Fruit fly (Drosophila melanogaster): ENCODE measurements around the gene Or85f.

Or85f gene

DNA sequence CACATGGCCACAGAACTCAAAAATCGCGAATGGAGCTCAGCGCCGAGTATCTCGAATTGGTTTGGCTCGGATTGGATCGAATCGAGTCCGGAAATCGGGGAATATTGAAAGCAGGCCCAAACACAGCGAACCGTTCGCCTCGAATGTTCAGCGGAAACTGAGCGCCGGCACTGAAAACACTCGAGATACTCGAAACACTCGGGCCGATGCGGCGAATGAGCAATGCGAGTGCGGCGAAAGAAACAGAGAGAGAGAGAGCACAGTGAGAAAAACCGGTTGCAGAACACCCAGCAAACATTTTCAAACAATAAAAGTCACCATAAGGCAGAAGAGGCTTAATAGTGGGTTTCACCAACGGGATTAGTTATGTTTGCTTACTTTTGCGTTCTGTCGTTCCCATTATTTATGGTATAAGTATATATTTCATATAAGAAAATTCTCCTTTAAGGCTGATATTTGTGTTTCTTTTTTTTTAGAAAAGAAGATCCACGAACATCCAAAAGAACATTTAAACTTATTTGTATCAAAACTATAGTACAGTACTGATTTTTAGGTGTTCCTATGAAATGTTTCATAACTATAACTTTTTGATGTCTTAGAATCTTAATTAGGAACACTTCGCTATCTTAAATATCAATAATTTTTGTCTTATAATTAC lies 3.5 kb upstream of the Or85f start, which contains the start of gene FER (continued):
- peak; percentile 65 for TF ChIP-seq oc (tag; optimal IDR thresholded peaks at IDR 0.05)
- TF ChIP-seq esg (GFP tag; conservative IDR thresholded peaks at IDR 0.05) = no peak
- TF ChIP-seq kah (GFP tag; optimal IDR thresholded peaks at IDR 0.05) = peak; percentile 63
- peak; percentile 73 for TF ChIP-seq CG12071 (GFP tag; optimal IDR thresholded peaks at IDR 0.05)
- peak; percentile 50 for TF ChIP-seq slbo (GFP tag; IDR thresholded peaks at IDR 0.05)
- TF ChIP-seq gsb-n (tag; optimal IDR thresholded peaks at IDR 0.05) = no peak
- TF ChIP-seq CG7928 (GFP tag; optimal IDR thresholded peaks at IDR 0.05) = no peak
- TF ChIP-seq MBD-R2 (GFP tag; IDR thresholded peaks at IDR 0.05) = peak; percentile 28; the same call in 1 of the 2 replicates
- TF ChIP-seq CG17361 (GFP tag; IDR thresholded peaks at IDR 0.05) = no peak
- TF ChIP-seq CG8478 (optimal IDR thresholded peaks at IDR 0.05) = no peak
- peak; percentile 18 for TF ChIP-seq CG10209 (GFP tag; optimal IDR thresholded peaks at IDR 0.05)
- TF ChIP-seq CG6175 (GFP tag; IDR thresholded peaks at IDR 0.05) = no peak
- no peak for TF ChIP-seq tap (tag; optimal IDR thresholded peaks at IDR 0.05)
- peak; percentile 46; the same call in 1 of the 2 replicates for TF ChIP-seq stc (GFP tag; IDR thresholded peaks at IDR 0.05)
- TF ChIP-seq CkIIα-i1 (GFP tag; IDR thresholded peaks at IDR 0.05) = no peak
- TF ChIP-seq CG9215 (GFP tag; IDR thresholded peaks at IDR 0.05) = no peak
- peak; percentile 0 for TF ChIP-seq HLH54F (GFP tag; optimal IDR thresholded peaks at IDR 0.05)
- TF ChIP-seq CG13287 (GFP tag; IDR thresholded peaks at IDR 0.05; ENCODE audit: partially characterized antibody) = peak; percentile 70
- TF ChIP-seq CG2712 (tag; optimal IDR thresholded peaks at IDR 0.05) = peak; percentile 17
- no peak for TF ChIP-seq Fer2 (tag; optimal IDR thresholded peaks at IDR 0.05)
- TF ChIP-seq CG18011 (GFP tag; optimal IDR thresholded peaks at IDR 0.05) = no peak
- TF ChIP-seq trh (GFP tag; optimal IDR thresholded peaks at IDR 0.05) = no peak
- TF ChIP-seq CG15696 (tag; optimal IDR thresholded peaks at IDR 0.05) = no peak
- TF ChIP-seq CG8765 (GFP tag; IDR thresholded peaks at IDR 0.05) = no peak
- peak; percentile 19 for TF ChIP-seq lbe (GFP tag; optimal IDR thresholded peaks at IDR 0.05)
- peak; percentile 11 for TF ChIP-seq grau (tag; optimal IDR thresholded peaks at IDR 0.05)
- TF ChIP-seq ac (GFP tag; optimal IDR thresholded peaks at IDR 0.05) = peak; percentile 12
- peak in 1 of 2 experiments; percentile 12 for TF ChIP-seq chif (GFP tag; optimal IDR thresholded peaks at IDR 0.05)
- peak; percentile 53 for TF ChIP-seq CHES-1-like (GFP tag; optimal IDR thresholded peaks at IDR 0.05)
- TF ChIP-seq CG16779 (GFP tag; IDR thresholded peaks at IDR 0.05) = peak; percentile 64; the same call in 1 of the 2 replicates
- no peak for TF ChIP-seq Myb (GFP tag; optimal IDR thresholded peaks at IDR 0.05)
- TF ChIP-seq CG11560 (tag; IDR thresholded peaks at IDR 0.05) = no peak
- peak; percentile 46 for TF ChIP-seq Atf6 (GFP tag; IDR thresholded peaks at IDR 0.05)
- peak; percentile 84 for TF ChIP-seq sens (GFP tag)
- 0 out of 2 replicates have a peak, but pooled peaks have one; percentile 22 for TF ChIP-seq bowl (GFP tag; IDR thresholded peaks at IDR 0.05)
- TF ChIP-seq CG11723 (GFP tag; optimal IDR thresholded peaks at IDR 0.05) = peak; percentile 24
- no peak for TF ChIP-seq CG10654 (GFP tag; optimal IDR thresholded peaks at IDR 0.05)
- no peak for TF ChIP-seq CG14710 (tag; optimal IDR thresholded peaks at IDR 0.05)
- no peak for TF ChIP-seq C15 (GFP tag; IDR thresholded peaks at IDR 0.05)
- peak; percentile 40 for TF ChIP-seq CG2120 (GFP tag; optimal IDR thresholded peaks at IDR 0.05)
- TF ChIP-seq kni (GFP tag; optimal IDR thresholded peaks at IDR 0.05) = no peak
- TF ChIP-seq Xbp1 (GFP tag; optimal IDR thresholded peaks at IDR 0.05) = no peak
- no peak for TF ChIP-seq D19A (tag; optimal IDR thresholded peaks at IDR 0.05)
- peak; percentile 53; the same call in 2 of the 3 replicates for TF ChIP-seq CG6791 (GFP tag; IDR thresholded peaks at IDR 0.05; ENCODE audit: partially characterized antibody)
- TF ChIP-seq CG30431 (GFP tag; optimal IDR thresholded peaks at IDR 0.05) = no peak
- TF ChIP-seq btn (GFP tag; optimal IDR thresholded peaks at IDR 0.05) = no peak
- TF ChIP-seq CG32767 (GFP tag; IDR thresholded peaks at IDR 0.05) = no peak
- TF ChIP-seq Dad (GFP tag; optimal IDR thresholded peaks at IDR 0.05) = no peak
- peak; percentile 12 for TF ChIP-seq Camta (GFP tag; optimal IDR thresholded peaks at IDR 0.05)
- TF ChIP-seq pzg (GFP tag; optimal IDR thresholded peaks at IDR 0.05) = no peak
- TF ChIP-seq B-H1 (GFP tag; IDR thresholded peaks at IDR 0.05) = no peak
